Worm (Caenorhabditis elegans) whole organism, L4 larva: ENCODE data around the gene nduf-9.

Source experiments
- F10B5.3 ChIP-seq: sonication (generic microtip); optimal IDR thresholded peaks from 2 replicates; lab custom pipeline; 2016; ENCODE audit warnings: mild to moderate bottlenecking, missing genetic modification characterization, missing compliant biosample characterization
- F44E2.7 ChIP-seq: fragments of 200-800 bp; sonication (Bioruptor generic); IDR thresholded peaks from 2 replicates; pipeline ENCODE4 v2.1.2; 2022; ENCODE audit warnings: missing genetic modification characterization, missing compliant biosample characterization
- F49E8.2 ChIP-seq: sonication (generic microtip); optimal IDR thresholded peaks from 2 replicates; lab custom pipeline; 2016; ENCODE audit warnings: missing compliant biosample characterization, mild to moderate bottlenecking, missing genetic modification characterization, borderline replicate concordance
- R02D3.7 ChIP-seq: fragments of 150-350 bp; sonication (generic microtip); optimal IDR thresholded peaks from 3 replicates; lab custom pipeline; 2014; ENCODE audit warnings: missing biosample characterization, missing genetic modification characterization
- T20F7.1 ChIP-seq: fragments of 200-800 bp; sonication (Bioruptor generic); optimal IDR thresholded peaks from 2 replicates; lab custom pipeline; 2018; ENCODE audit warnings: mild to moderate bottlenecking, missing genetic modification characterization, missing compliant biosample characterization
- T26A8.4 ChIP-seq: fragments of 200-800 bp; sonication (Bioruptor generic); IDR thresholded peaks from 2 replicates; pipeline ENCODE4 v1.3.6; 2022; ENCODE audit warnings: missing genetic modification characterization, missing compliant biosample characterization
- Y48G9A.11 ChIP-seq: fragments of 200-800 bp; sonication (Bioruptor generic); IDR thresholded peaks from 2 replicates; pipeline ENCODE4 v1.3.6; 2022; ENCODE audit warnings: missing genetic modification reagents, missing genetic modification characterization, missing compliant biosample characterization
- ZK546.5 ChIP-seq, 2 experiments: sonication (generic microtip); optimal IDR thresholded peaks; 2 replicates each; lab custom pipeline; 2017; ENCODE audit warnings: missing biosample characterization in 2 of 2, missing genetic modification characterization in 2 of 2
- aha-1 ChIP-seq: fragments of 150-350 bp; peaks from one replicate; lab custom pipeline; 2014; ENCODE audit warnings: missing biosample characterization, missing genetic modification characterization
- aly-2 ChIP-seq: sonication (generic microtip); optimal IDR thresholded peaks from 2 replicates; lab custom pipeline; 2018; ENCODE audit warnings: missing biosample characterization, missing genetic modification characterization
- arid-1 ChIP-seq: fragments of 200-800 bp; sonication (Bioruptor generic); conservative IDR thresholded peaks from 2 replicates; pipeline ENCODE4 v1.3.6; 2022; ENCODE audit warnings: missing genetic modification reagents, missing genetic modification characterization, missing compliant biosample characterization
- ceh-20 ChIP-seq: fragments of 200-800 bp; sonication (Bioruptor generic); IDR thresholded peaks from 2 replicates; pipeline ENCODE4 v1.3.6; 2022; ENCODE audit warnings: missing genetic modification reagents, missing genetic modification characterization, missing compliant biosample characterization
- ceh-32 ChIP-seq: sonication (generic microtip); optimal IDR thresholded peaks from 2 replicates; lab custom pipeline; 2016; ENCODE audit warnings: mild to moderate bottlenecking, missing genetic modification characterization, missing compliant biosample characterization; ENCODE audit not compliant: poor library complexity
- ceh-44 ChIP-seq: fragments of 200-800 bp; sonication (Bioruptor generic); IDR thresholded peaks from 2 replicates; pipeline ENCODE4 v1.3.6; 2022; ENCODE audit warnings: missing genetic modification reagents, missing genetic modification characterization, missing compliant biosample characterization
- ceh-82 ChIP-seq: sonication (generic microtip); optimal IDR thresholded peaks from 2 replicates; lab custom pipeline; 2017; ENCODE audit warnings: missing biosample characterization, missing genetic modification characterization
- cey-2 ChIP-seq: sonication (generic microtip); optimal IDR thresholded peaks from 3 replicates; lab custom pipeline; 2017; ENCODE audit warnings: missing genetic modification characterization, mild to moderate bottlenecking, missing compliant biosample characterization, antibody characterized with exemption, borderline replicate concordance; ENCODE audit not compliant: insufficient read depth
- ctbp-1 ChIP-seq: fragments of 200-800 bp; sonication (Bioruptor generic); IDR thresholded peaks from 2 replicates; pipeline ENCODE4 v1.3.6; 2022; ENCODE audit warnings: missing genetic modification reagents, missing genetic modification characterization, missing compliant biosample characterization
- dmd-6 ChIP-seq: fragments of 200-800 bp; sonication (Bioruptor generic); IDR thresholded peaks from 2 replicates; pipeline ENCODE4 v1.3.6; 2022; ENCODE audit warnings: missing genetic modification reagents, missing genetic modification characterization, missing compliant biosample characterization
- dmd-8 ChIP-seq: fragments of 200-800 bp; sonication (Bioruptor generic); IDR thresholded peaks from 2 replicates; pipeline ENCODE4 v1.3.6; 2022; ENCODE audit warnings: missing genetic modification characterization, missing compliant biosample characterization
- dmd-9 ChIP-seq: fragments of 200-800 bp; sonication (Bioruptor generic); IDR thresholded peaks from 2 replicates; pipeline ENCODE4 v1.3.6; 2022; ENCODE audit warnings: missing genetic modification reagents, missing genetic modification characterization, missing compliant biosample characterization
- dpl-1 ChIP-seq: fragments of 150-350 bp; optimal IDR thresholded peaks from 2 replicates; lab custom pipeline; 2014; ENCODE audit warnings: missing biosample characterization, missing genetic modification reagents, missing genetic modification characterization
- egl-27 ChIP-seq: sonication (generic microtip); optimal IDR thresholded peaks from 3 replicates; lab custom pipeline; 2017; ENCODE audit warnings: missing biosample characterization, missing genetic modification reagents, missing genetic modification characterization
- fkh-10 ChIP-seq: fragments of 150-350 bp; optimal IDR thresholded peaks from 2 replicates; lab custom pipeline; 2014; ENCODE audit warnings: missing biosample characterization, missing genetic modification reagents, missing genetic modification characterization
- fos-1 ChIP-seq: fragments of 150-350 bp; optimal IDR thresholded peaks from 2 replicates; lab custom pipeline; 2014; ENCODE audit warnings: missing biosample characterization, missing genetic modification characterization
- gei-8 ChIP-seq: fragments of 200-800 bp; sonication (Bioruptor generic); optimal IDR thresholded peaks from 2 replicates; lab custom pipeline; 2018; ENCODE audit warnings: mild to moderate bottlenecking, missing genetic modification characterization, missing compliant biosample characterization
- hif-1 ChIP-seq, 2 experiments: sonication (generic microtip); optimal IDR thresholded peaks; 2 replicates each; lab custom pipeline; 2016 to 2017; ENCODE audit warnings: missing compliant biosample characterization in 2 of 2, missing genetic modification characterization in 2 of 2, missing genetic modification reagents in 2 of 2, missing genotype in 2 of 2, mild to moderate bottlenecking in 1 of 2
- hmg-1.1 ChIP-seq: fragments of 200-800 bp; sonication (Bioruptor generic); IDR thresholded peaks from 2 replicates; pipeline ENCODE4 v1.3.6; 2022; ENCODE audit warnings: missing genetic modification reagents, missing genetic modification characterization, missing compliant biosample characterization
- lin-1 ChIP-seq: fragments of 200-800 bp; sonication (Bioruptor generic); IDR thresholded peaks from 2 replicates; pipeline ENCODE4 v1.3.6; 2022; ENCODE audit warnings: missing genetic modification reagents, missing genetic modification characterization, missing compliant biosample characterization
- lin-13 ChIP-seq: fragments of 150-350 bp; optimal IDR thresholded peaks from 2 replicates; lab custom pipeline; 2014; ENCODE audit warnings: missing biosample characterization, missing genetic modification reagents, missing genetic modification characterization
- lin-29 ChIP-seq: fragments of 200-800 bp; sonication (Bioruptor generic); IDR thresholded peaks from 2 replicates; pipeline ENCODE4 v1.3.6; 2022; ENCODE audit warnings: missing genetic modification reagents, missing genetic modification characterization, missing compliant biosample characterization
- lin-39 ChIP-seq: fragments of 150-350 bp; optimal IDR thresholded peaks from 2 replicates; lab custom pipeline; 2014; ENCODE audit warnings: missing biosample characterization, missing genetic modification reagents, missing genetic modification characterization
- lir-3 ChIP-seq: sonication (generic microtip); optimal IDR thresholded peaks from 2 replicates; lab custom pipeline; 2016; ENCODE audit warnings: mild to moderate bottlenecking, missing genetic modification characterization, missing compliant biosample characterization
- lsy-2 ChIP-seq, 2 experiments: fragments of 150-350 bp in 1 of 2; sonication (generic microtip) in 1 of 2; optimal IDR thresholded peaks; 2 replicates each; lab custom pipeline; 2014 to 2017; ENCODE audit warnings: missing biosample characterization in 2 of 2, missing genetic modification characterization in 2 of 2
- madf-9 ChIP-seq: fragments of 200-800 bp; sonication (Bioruptor generic); conservative IDR thresholded peaks from 2 replicates; pipeline ENCODE4 v1.3.6; 2022; ENCODE audit warnings: missing genetic modification reagents, missing genetic modification characterization, missing compliant biosample characterization
- mxl-2 ChIP-seq: fragments of 200-800 bp; sonication (Bioruptor generic); conservative IDR thresholded peaks from 2 replicates; pipeline ENCODE4 v1.3.6; 2022; ENCODE audit warnings: missing genetic modification reagents, missing genetic modification characterization, missing compliant biosample characterization
- mxl-3 ChIP-seq: fragments of 200-800 bp; sonication (Bioruptor generic); optimal IDR thresholded peaks from 2 replicates; lab custom pipeline; 2018; ENCODE audit warnings: mild to moderate bottlenecking, missing genetic modification characterization, missing compliant biosample characterization
- nhr-10 ChIP-seq: fragments of 150-350 bp; optimal IDR thresholded peaks from 2 replicates; lab custom pipeline; 2014; ENCODE audit warnings: missing biosample characterization, missing genetic modification characterization
- nhr-42 ChIP-seq: fragments of 200-800 bp; sonication (Bioruptor generic); IDR thresholded peaks from 2 replicates; pipeline ENCODE4 v1.3.6; 2022; ENCODE audit warnings: missing genetic modification characterization, missing compliant biosample characterization
- nhr-6 ChIP-seq: fragments of 150-350 bp; optimal IDR thresholded peaks from 2 replicates; lab custom pipeline; 2014; ENCODE audit warnings: missing biosample characterization, missing genetic modification characterization
- nhr-76 ChIP-seq: fragments of 150-350 bp; optimal IDR thresholded peaks from 2 replicates; lab custom pipeline; 2014; ENCODE audit warnings: missing biosample characterization, missing genetic modification characterization
- php-3 ChIP-seq: fragments of 200-800 bp; sonication (Bioruptor generic); IDR thresholded peaks from 2 replicates; pipeline ENCODE4 v1.3.6; 2022; ENCODE audit warnings: missing genetic modification reagents, missing genetic modification characterization, missing compliant biosample characterization
- sdz-12 ChIP-seq: fragments of 200-800 bp; sonication (Bioruptor generic); optimal IDR thresholded peaks from 2 replicates; lab custom pipeline; 2018; ENCODE audit warnings: mild to moderate bottlenecking, missing genetic modification characterization, missing compliant biosample characterization
- set-16 ChIP-seq: fragments of 200-800 bp; sonication (Bioruptor generic); IDR thresholded peaks from 2 replicates; pipeline ENCODE4 v1.3.6; 2022; ENCODE audit warnings: missing genetic modification reagents, missing genetic modification characterization, missing compliant biosample characterization
- snpc-1.2 ChIP-seq: fragments of 200-800 bp; sonication (Bioruptor generic); IDR thresholded peaks from 2 replicates; pipeline ENCODE4 v1.3.6; 2022; ENCODE audit warnings: missing genetic modification reagents, missing genetic modification characterization, missing compliant biosample characterization
- snpc-4 ChIP-seq: fragments of 150-350 bp; optimal IDR thresholded peaks from 2 replicates; lab custom pipeline; 2014; ENCODE audit warnings: missing biosample characterization, missing genetic modification characterization
- spr-3 ChIP-seq: fragments of 200-800 bp; sonication (Bioruptor generic); optimal IDR thresholded peaks from 2 replicates; lab custom pipeline; 2018; ENCODE audit warnings: mild to moderate bottlenecking, missing genetic modification characterization, missing compliant biosample characterization
- tra-1 ChIP-seq: fragments of 200-800 bp; sonication (Bioruptor generic); IDR thresholded peaks from 2 replicates; pipeline ENCODE4 v1.3.6; 2022; ENCODE audit warnings: missing genetic modification reagents, missing genetic modification characterization, missing compliant biosample characterization
- unc-62 ChIP-seq, 3 experiments: fragments of 150-350 bp in 1 of 3; sonication (generic microtip); optimal IDR thresholded peaks in 2 of 3; peaks in 1 of 3; 1 replicate in 1 of 3; 2 replicates in 2 of 3; lab custom pipeline; 2014 to 2017; ENCODE audit warnings: missing biosample characterization in 3 of 3, missing genetic modification characterization in 3 of 3, missing genetic modification reagents in 3 of 3, missing genotype in 1 of 3
- zfp-2 ChIP-seq: sonication (generic microtip); optimal IDR thresholded peaks from 2 replicates; lab custom pipeline; 2016; ENCODE audit warnings: mild to moderate bottlenecking, missing genetic modification characterization, missing compliant biosample characterization
- zfp-3 ChIP-seq: fragments of 200-800 bp; sonication (Bioruptor generic); conservative IDR thresholded peaks from 2 replicates; pipeline ENCODE4 v1.3.6; 2022; ENCODE audit warnings: missing genetic modification reagents, missing genetic modification characterization, missing compliant biosample characterization
- ztf-11 ChIP-seq: fragments of 150-350 bp; optimal IDR thresholded peaks from 2 replicates; lab custom pipeline; 2014; ENCODE audit warnings: missing biosample characterization, missing genetic modification characterization

The nduf-9 gene

ce11 chrIII:3279304-3279703 is 30.9 kb upstream of the nduf-9 start (continued):
- TF ChIP-seq ceh-20 (GFP tag; lab: Robert Waterston, UW): peak; percentile 37; the same call in 1 of the 2 replicates
- TF ChIP-seq gei-8 (GFP tag; lab: Kevin White, UChicago): no peak
- peak; percentile 85 for TF ChIP-seq nhr-6
- peak; percentile 59 for TF ChIP-seq dpl-1 (GFP tag; lab: Kevin White, UChicago)
- no peak for TF ChIP-seq Y48G9A.11
- no peak for TF ChIP-seq F49E8.2 (tag; lab: Kevin White, UChicago)
- no peak for TF ChIP-seq fkh-10
- TF ChIP-seq egl-27: no peak
- peak; percentile 77 for TF ChIP-seq dmd-6 (GFP tag; lab: Robert Waterston, UW)
- TF ChIP-seq mxl-2 (GFP tag; lab: Robert Waterston, UW): no peak
- TF ChIP-seq T26A8.4 (GFP tag; lab: Robert Waterston, UW): peak; percentile 65; the same call in 1 of the 2 replicates
- TF ChIP-seq T20F7.1 (GFP tag; lab: Kevin White, UChicago): no peak
- TF ChIP-seq set-16 (GFP tag; lab: Robert Waterston, UW): no peak
- TF ChIP-seq nhr-76 (tag; lab: Kevin White, UChicago): peak; percentile 29
- no peak for TF ChIP-seq mxl-3
- no peak for TF ChIP-seq ceh-82
- peak in 1 of 2 experiments; percentile 89 for TF ChIP-seq unc-62 (GFP tag; optimal IDR thresholded peaks at IDR 0.05 in 1 of 2; lab: Kevin White, UChicago)
- no peak for TF ChIP-seq unc-62 (tag; optimal IDR thresholded peaks at IDR 0.05; lab: Kevin White, UChicago)
- no peak for TF ChIP-seq madf-9 (GFP tag; lab: Robert Waterston, UW)
- no peak for TF ChIP-seq lin-39 (tag; lab: Kevin White, UChicago)
- no peak for TF ChIP-seq ztf-11 (tag; lab: Kevin White, UChicago)
- TF ChIP-seq snpc-4: no peak
- TF ChIP-seq fos-1 (tag; lab: Kevin White, UChicago): no peak
- TF ChIP-seq aly-2 (tag; lab: Kevin White, UChicago): no peak
- peak; percentile 58 for TF ChIP-seq lin-13 (GFP tag; lab: Kevin White, UChicago)
- TF ChIP-seq F10B5.3: no peak
- no peak for TF ChIP-seq snpc-1.2 (GFP tag; lab: Robert Waterston, UW)
- TF ChIP-seq lin-1 (GFP tag; lab: Robert Waterston, UW): no peak
- peak; percentile 96 for TF ChIP-seq aha-1 (tag; lab: Kevin White, UChicago)
- TF ChIP-seq nhr-10 (tag; lab: Kevin White, UChicago): no peak
- no peak for TF ChIP-seq F44E2.7 (GFP tag; lab: Robert Waterston, UW)
- no peak for TF ChIP-seq ceh-32 (tag; lab: Kevin White, UChicago)
- TF ChIP-seq R02D3.7 (tag; lab: Kevin White, UChicago): no peak
- TF ChIP-seq ZK546.5 (tag; optimal IDR thresholded peaks at IDR 0.05; lab: Kevin White, UChicago): no peak
- TF ChIP-seq zfp-3 (GFP tag; lab: Robert Waterston, UW): no peak
- no peak for TF ChIP-seq dmd-9 (GFP tag; lab: Robert Waterston, UW)
- TF ChIP-seq dmd-8 (GFP tag; lab: Robert Waterston, UW): no peak
- TF ChIP-seq hmg-1.1 (GFP tag; lab: Robert Waterston, UW): peak; percentile 73
- TF ChIP-seq cey-2 (tag; lab: Kevin White, UChicago): no peak
- TF ChIP-seq lin-29 (GFP tag; lab: Robert Waterston, UW): 0 out of 2 replicates have a peak, but pooled peaks have one; percentile 23
- no peak for TF ChIP-seq lir-3 (tag; lab: Kevin White, UChicago)
- no peak for TF ChIP-seq spr-3
- TF ChIP-seq hif-1 (tag; optimal IDR thresholded peaks at IDR 0.05; lab: Kevin White, UChicago): peak in 1 of 2 experiments; percentile 14
- no peak for TF ChIP-seq ctbp-1 (GFP tag; lab: Robert Waterston, UW)
- no peak for TF ChIP-seq zfp-2 (tag; lab: Kevin White, UChicago)
- no peak for TF ChIP-seq php-3 (GFP tag; lab: Robert Waterston, UW)
- no peak for TF ChIP-seq tra-1
- no peak for TF ChIP-seq arid-1 (GFP tag; lab: Robert Waterston, UW)
- no peak for TF ChIP-seq sdz-12 (GFP tag; lab: Kevin White, UChicago)
- no peak for TF ChIP-seq ceh-44 (GFP tag; lab: Robert Waterston, UW)
- TF ChIP-seq lsy-2 (tag; optimal IDR thresholded peaks at IDR 0.05; lab: Kevin White, UChicago): peak; percentile 30 to 89
- no peak for TF ChIP-seq nhr-42 (GFP tag; lab: Robert Waterston, UW)
